Worm (Caenorhabditis elegans): Measurements from ENCODE around the gene ttr-21.

DNA sequence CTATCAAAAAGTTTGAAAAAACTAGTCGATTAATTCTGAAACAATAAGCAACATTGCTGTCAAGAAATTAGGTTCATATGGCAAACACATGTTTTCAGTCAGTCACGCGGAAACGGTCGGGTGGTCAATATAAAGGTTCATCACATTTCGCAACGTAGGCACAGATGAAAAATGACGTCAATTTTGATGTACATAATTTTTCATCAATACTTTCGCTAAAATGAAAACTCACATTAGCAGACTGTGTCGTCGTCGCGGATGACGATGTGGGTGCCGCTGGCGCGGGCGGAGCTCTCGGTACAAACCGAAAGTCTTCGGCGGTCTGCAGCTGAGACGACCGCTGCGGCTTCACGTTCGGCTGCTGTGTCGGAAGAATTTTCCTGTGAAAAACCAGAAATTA is 50.3 kb downstream of the ttr-21 start, which contains the start of gene swan-2:
- TF ChIP-seq nhr-120 (GFP tag; IDR thresholded peaks at IDR 0.05) (no peak), tbp1 (GFP tag; optimal IDR thresholded peaks at IDR 0.05) (no peak), ama-1 (optimal IDR thresholded peaks at IDR 0.05) (no peak), ama-1 (GFP tag; optimal IDR thresholded peaks at IDR 0.05) (no peak), die-1 (tag; optimal IDR thresholded peaks at IDR 0.05) (no peak), lin-26 (GFP tag; IDR thresholded peaks at IDR 0.05) (no peak), him-1 (tag; optimal IDR thresholded peaks at IDR 0.05) (no peak), F37B4.10 (GFP tag; IDR thresholded peaks at IDR 0.05) (no peak), unc-62 (GFP tag; optimal IDR thresholded peaks at IDR 0.05) (no peak), ztf-6 (GFP tag; IDR thresholded peaks at IDR 0.05) (no peak), zim-3 (tag; optimal IDR thresholded peaks at IDR 0.05) (no peak), F57A8.1 (GFP tag; optimal IDR thresholded peaks at IDR 0.05) (no peak), mcd-1 (GFP tag; IDR thresholded peaks at IDR 0.05) (no peak)

All from whole organism, young adult.